Worm (Caenorhabditis elegans): Measurements from ENCODE around the gene nspe-3.

The nspe-3 gene

DNA sequence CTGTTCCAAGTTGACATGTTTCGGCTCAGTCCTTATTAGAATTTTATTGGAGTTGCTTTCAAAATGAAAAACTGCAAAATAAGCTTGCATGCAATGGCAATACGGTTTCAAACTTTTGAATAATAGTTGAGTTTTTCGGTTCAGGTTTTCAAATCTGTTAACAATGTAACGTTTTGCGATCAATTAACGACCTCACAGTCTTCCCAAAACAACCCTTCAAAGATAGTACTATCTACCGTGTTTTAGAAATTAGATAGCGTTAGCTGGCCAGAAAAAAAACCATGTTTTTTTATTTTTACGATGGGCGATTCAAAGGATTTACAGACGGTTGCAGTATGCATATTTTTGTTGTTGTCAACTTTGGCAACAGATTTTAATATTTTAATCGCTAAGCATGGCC lies 13.2 kb downstream of the nspe-3 start, which contains the start of gene Y38E10A.34:
Gene Y38E10A.34 (plus strand): TSS at position 301 of the 400 bp plus-strand sequence.
- TF ChIP-seq K09A11.1 (tag; optimal IDR thresholded peaks at IDR 0.05; ENCODE audit: insufficient read depth) (no peak), fkh-10 (GFP tag; optimal IDR thresholded peaks at IDR 0.05) (no peak), tbx-2 (tag; optimal IDR thresholded peaks at IDR 0.05) (no peak), elt-2 (tag; optimal IDR thresholded peaks at IDR 0.05) (no peak), ceh-18 (tag; optimal IDR thresholded peaks at IDR 0.05) (no peak), pat-9 (tag; optimal IDR thresholded peaks at IDR 0.05) (no peak), npax-4 (tag; optimal IDR thresholded peaks at IDR 0.05) (no peak), ceh-31 (tag; optimal IDR thresholded peaks at IDR 0.05) (no peak), ttx-3 (tag; optimal IDR thresholded peaks at IDR 0.05) (no peak), hlh-6 (tag; optimal IDR thresholded peaks at IDR 0.05) (no peak), gmeb-2 (tag; optimal IDR thresholded peaks at IDR 0.05) (no peak), mec-3 (tag; optimal IDR thresholded peaks at IDR 0.05; ENCODE audit: borderline replicate concordance) (no peak), pqm-1 (tag; optimal IDR thresholded peaks at IDR 0.05) (no peak), unc-42 (tag; optimal IDR thresholded peaks at IDR 0.05) (no peak), dve-1 (tag; optimal IDR thresholded peaks at IDR 0.05) (no peak), ref-2 (tag; optimal IDR thresholded peaks at IDR 0.05) (no peak), eyg-1 (tag; optimal IDR thresholded peaks at IDR 0.05) (no peak), pax-1 (tag; optimal IDR thresholded peaks at IDR 0.05) (no peak), ceh-30 (tag; optimal IDR thresholded peaks at IDR 0.05) (no peak), lin-11 (tag; optimal IDR thresholded peaks at IDR 0.05) (no peak)

DNA sequence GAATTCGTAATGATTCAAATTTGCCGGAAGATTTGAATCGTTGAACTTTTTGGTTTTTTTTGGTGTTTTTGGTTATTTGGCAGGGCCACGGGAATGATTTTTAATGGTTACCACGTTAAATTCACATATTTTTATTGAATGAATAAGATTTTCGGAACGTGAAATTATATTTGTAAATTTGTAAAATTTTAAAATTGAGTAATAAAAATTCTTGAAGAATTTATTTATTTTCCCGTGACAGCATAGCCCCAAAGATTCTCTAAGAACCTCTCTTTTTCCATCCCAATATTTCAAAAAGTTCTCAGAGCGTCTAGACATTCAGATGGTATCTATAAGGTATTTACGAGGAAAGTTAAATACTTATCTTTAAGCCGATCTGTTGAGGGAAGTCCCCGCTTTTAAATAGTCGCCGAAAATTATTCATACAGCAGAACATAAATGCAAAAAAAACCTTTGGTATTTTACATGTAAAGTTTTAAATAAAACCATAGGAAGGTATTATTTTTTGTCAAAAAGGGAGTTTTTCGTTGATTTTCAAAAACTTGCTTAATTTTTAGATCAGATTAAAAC lies 17.1 kb downstream of the nspe-3 start, which contains the start of gene Y38E10A.17:
Gene Y38E10A.17 (minus strand): TSS at position 51 of the 570 bp plus-strand sequence.
- TF ChIP-seq madf-2 (tag; optimal IDR thresholded peaks at IDR 0.05) (no peak), odd-2 (tag; optimal IDR thresholded peaks at IDR 0.05) (no peak), ceh-18 (tag; optimal IDR thresholded peaks at IDR 0.05) (no peak), ceh-22 (tag; optimal IDR thresholded peaks at IDR 0.05) (no peak), pag-3 (tag; optimal IDR thresholded peaks at IDR 0.05; ENCODE audit: borderline replicate concordance) (no peak), hlh-13 (GFP tag; optimal IDR thresholded peaks at IDR 0.05) (no peak), ceh-31 (tag; optimal IDR thresholded peaks at IDR 0.05) (no peak), pha-2 (tag; optimal IDR thresholded peaks at IDR 0.05) (no peak), syd-9 (tag; optimal IDR thresholded peaks at IDR 0.05) (no peak), pqm-1 (tag; optimal IDR thresholded peaks at IDR 0.05) (no peak), K09A11.1 (tag; optimal IDR thresholded peaks at IDR 0.05; ENCODE audit: insufficient read depth) (no peak), ttx-3 (tag; optimal IDR thresholded peaks at IDR 0.05) (no peak), ceh-14 (tag; optimal IDR thresholded peaks at IDR 0.05) (no peak)

DNA sequence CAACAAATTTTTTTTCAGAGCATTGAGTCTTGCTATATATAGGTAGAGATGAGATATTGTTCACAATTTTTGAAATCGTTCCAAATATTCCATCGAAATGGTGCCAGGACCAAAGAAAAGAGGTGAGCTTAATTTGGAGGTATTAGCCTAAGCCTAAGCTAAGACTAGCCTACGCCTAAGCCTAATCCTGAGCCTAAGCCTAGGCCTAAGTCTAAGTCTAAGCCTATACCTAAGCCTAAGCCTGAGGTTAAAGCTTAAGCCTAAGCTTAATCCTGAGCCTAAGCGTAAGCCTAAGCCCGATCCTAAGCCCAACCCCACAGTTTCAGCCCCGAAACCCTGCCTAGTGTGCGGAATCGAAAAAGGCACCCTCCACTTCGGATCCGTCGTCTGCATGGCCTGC lies 18.9 kb downstream of the nspe-3 start, which contains the start of gene nhr-234:
Gene nhr-234 (plus strand): TSS at position 77 of the 400 bp plus-strand sequence.
- no peak for TF ChIP-seq unc-42 (tag; optimal IDR thresholded peaks at IDR 0.05)
- peak; percentile 68 for TF ChIP-seq dve-1 (tag; optimal IDR thresholded peaks at IDR 0.05)
- no peak for TF ChIP-seq lim-6 (tag; optimal IDR thresholded peaks at IDR 0.05)
- TF ChIP-seq C38D4.7 (GFP tag; optimal IDR thresholded peaks at IDR 0.05) = no peak
- no peak for TF ChIP-seq pat-9 (tag; optimal IDR thresholded peaks at IDR 0.05)

DNA sequence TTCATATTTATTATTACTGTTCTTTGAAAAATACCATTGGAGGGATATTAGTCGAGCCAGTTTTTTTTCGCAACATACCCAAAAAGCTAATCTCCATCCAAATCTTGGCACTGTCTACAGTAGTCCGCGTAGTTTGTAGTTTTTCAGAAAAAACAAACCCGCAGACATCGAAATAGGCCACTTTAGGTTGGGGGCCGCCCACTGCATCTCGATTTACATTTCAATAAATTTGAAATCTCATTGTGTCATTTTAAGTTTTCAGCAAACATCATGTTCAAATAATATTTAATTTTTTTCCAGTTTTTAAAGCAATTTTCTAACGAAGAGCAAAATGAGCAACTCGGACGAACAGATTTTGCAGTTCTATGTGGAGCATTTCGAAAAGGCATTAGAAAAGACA lies 22.7 kb downstream of the nspe-3 start, which contains the start of gene nhr-235:
Gene nhr-235 (plus strand): TSS at position 301 of the 400 bp plus-strand sequence.
- TF ChIP-seq npax-4 (tag; optimal IDR thresholded peaks at IDR 0.05) (no peak), hlh-15 (tag; optimal IDR thresholded peaks at IDR 0.05) (no peak), nhr-232 (tag; optimal IDR thresholded peaks at IDR 0.05) (no peak), tbx-2 (tag; optimal IDR thresholded peaks at IDR 0.05) (no peak), ahr-1 (tag; optimal IDR thresholded peaks at IDR 0.05) (no peak), pha-2 (tag; optimal IDR thresholded peaks at IDR 0.05) (no peak), hlh-30 (tag; optimal IDR thresholded peaks at IDR 0.05; ENCODE audit: insufficient read depth) (no peak), lim-6 (tag; optimal IDR thresholded peaks at IDR 0.05) (no peak), dve-1 (tag; optimal IDR thresholded peaks at IDR 0.05) (no peak), hlh-13 (GFP tag; optimal IDR thresholded peaks at IDR 0.05) (no peak), elt-2 (tag; optimal IDR thresholded peaks at IDR 0.05) (no peak), fax-1 (tag; optimal IDR thresholded peaks at IDR 0.05) (no peak), ets-4 (tag; optimal IDR thresholded peaks at IDR 0.05) (no peak), ceh-34 (tag; optimal IDR thresholded peaks at IDR 0.05) (no peak), ceh-9 (tag; optimal IDR thresholded peaks at IDR 0.05) (no peak), unc-86 (tag; optimal IDR thresholded peaks at IDR 0.05) (no peak), C08G9.2 (tag; optimal IDR thresholded peaks at IDR 0.05) (no peak), F13H6.1 (tag; optimal IDR thresholded peaks at IDR 0.05) (no peak), pax-1 (tag; optimal IDR thresholded peaks at IDR 0.05) (no peak), sox-2 (GFP tag; IDR thresholded peaks at IDR 0.05) (no peak)
